Worm (Caenorhabditis elegans) whole organism, L3 larva: Measurements from ENCODE around the gene M03C11.6.

Experiments
- ama-1 ChIP-seq: fragments of 150-350 bp; optimal IDR thresholded peaks from 2 replicates; lab custom pipeline; 2018
- elt-3 ChIP-seq, 3 experiments: fragments of 150-350 bp in 1 of 3; sonication (generic microtip) in 2 of 3; optimal IDR thresholded peaks; 2 replicates in 2 of 3; 4 replicates in 1 of 3; lab custom pipeline; 2014 to 2017; ENCODE audit warnings: missing biosample characterization in 3 of 3, missing genetic modification characterization in 3 of 3
- nhr-237 ChIP-seq: fragments of 150-350 bp; optimal IDR thresholded peaks from 2 replicates; lab custom pipeline; 2014; ENCODE audit warnings: missing biosample characterization, missing genetic modification characterization
- nhr-28 ChIP-seq: fragments of 150-350 bp; optimal IDR thresholded peaks from 2 replicates; lab custom pipeline; 2014; ENCODE audit warnings: missing biosample characterization, missing genetic modification characterization
- nhr-43 ChIP-seq: sonication (generic microtip); optimal IDR thresholded peaks from 2 replicates; lab custom pipeline; 2016; ENCODE audit warnings: mild to moderate bottlenecking, missing genetic modification characterization, missing compliant biosample characterization; ENCODE audit not compliant: poor library complexity, severe bottlenecking
- unc-39 ChIP-seq: sonication (generic microtip); optimal IDR thresholded peaks from 4 replicates; lab custom pipeline; 2017; ENCODE audit warnings: missing biosample characterization, missing genetic modification characterization
- unc-62 ChIP-seq: fragments of 150-350 bp; sonication (generic microtip); optimal IDR thresholded peaks from 4 replicates; lab custom pipeline; 2014; ENCODE audit warnings: missing biosample characterization, missing genetic modification reagents, missing genetic modification characterization
- zag-1 ChIP-seq: fragments of 150-350 bp; optimal IDR thresholded peaks from 2 replicates; lab custom pipeline; 2014; ENCODE audit warnings: missing biosample characterization, missing genetic modification characterization
- ztf-4 ChIP-seq: fragments of 150-350 bp; optimal IDR thresholded peaks from 2 replicates; lab custom pipeline; 2014; ENCODE audit warnings: missing biosample characterization, missing genetic modification characterization

ce11 chrIII:10421680-10422079 is 2.1 kb downstream of the M03C11.6 start:
- TF ChIP-seq nhr-43, result no peak
- no peak for TF ChIP-seq ztf-4
- no peak for TF ChIP-seq ama-1 (lab: Kevin White, UChicago)
- no peak for TF ChIP-seq nhr-28
- TF ChIP-seq unc-39 (tag; lab: Kevin White, UChicago), result no peak
- TF ChIP-seq zag-1, result no peak
- no peak for TF ChIP-seq nhr-237 (tag; lab: Kevin White, UChicago)
- no peak for TF ChIP-seq elt-3 (tag; optimal IDR thresholded peaks at IDR 0.05; lab: Kevin White, UChicago)
- no peak for TF ChIP-seq unc-62 (GFP tag; lab: Kevin White, UChicago)
